Worm (Caenorhabditis elegans) whole organism, young adult: ENCODE measurements around the gene C27D8.2.

Experiments used
- B0019.2 ChIP-seq: fragments of 200-800 bp; sonication (Bioruptor generic); conservative IDR thresholded peaks from 2 replicates; pipeline ENCODE4 v1.3.6; 2022; ENCODE audit warnings: missing genetic modification reagents, missing genetic modification characterization, missing compliant biosample characterization
- B0035.1 ChIP-seq: sonication (generic microtip); optimal IDR thresholded peaks from 2 replicates; lab custom pipeline; 2016; ENCODE audit warnings: missing genetic modification characterization, mild to moderate bottlenecking, missing compliant biosample characterization, missing genotype, missing genetic modification reagents
- C06A6.2 ChIP-seq: fragments of 200-800 bp; sonication (Bioruptor generic); conservative IDR thresholded peaks from 2 replicates; pipeline ENCODE4 v1.3.6; 2022; ENCODE audit warnings: missing genetic modification characterization, missing compliant biosample characterization
- C17E4.6 ChIP-seq: fragments of 200-800 bp; sonication (Bioruptor generic); IDR thresholded peaks from 2 replicates; pipeline ENCODE4 v1.3.6; 2022; ENCODE audit warnings: missing genetic modification reagents, missing genetic modification characterization, missing compliant biosample characterization
- D2030.7 ChIP-seq: fragments of 200-800 bp; sonication (Bioruptor generic); IDR thresholded peaks from 2 replicates; pipeline ENCODE4 v1.3.6; 2022; ENCODE audit warnings: missing genetic modification reagents, missing genetic modification characterization, missing compliant biosample characterization
- F10E7.11 ChIP-seq: sonication (generic microtip); optimal IDR thresholded peaks from 2 replicates; lab custom pipeline; 2017; ENCODE audit warnings: mild to moderate bottlenecking, missing genetic modification characterization, moderate library complexity, missing compliant biosample characterization
- F22D6.2 ChIP-seq: sonication (generic microtip); optimal IDR thresholded peaks from 2 replicates; lab custom pipeline; 2016; ENCODE audit warnings: mild to moderate bottlenecking, missing genetic modification characterization, missing compliant biosample characterization
- F49E8.2 ChIP-seq: sonication (generic microtip); optimal IDR thresholded peaks from 3 replicates; lab custom pipeline; 2017; ENCODE audit warnings: missing genetic modification characterization, mild to moderate bottlenecking, missing compliant biosample characterization, antibody characterized with exemption, moderate library complexity; ENCODE audit not compliant: insufficient read depth
- F57C9.4 ChIP-seq: sonication (generic microtip); optimal IDR thresholded peaks from 2 replicates; lab custom pipeline; 2017; ENCODE audit warnings: mild to moderate bottlenecking, missing genetic modification characterization, missing compliant biosample characterization
- Y53F4B.3 ChIP-seq: fragments of 200-800 bp; sonication (Bioruptor generic); IDR thresholded peaks from 2 replicates; pipeline ENCODE4 v1.3.6; 2022; ENCODE audit warnings: missing genetic modification reagents, missing genetic modification characterization, missing compliant biosample characterization
- Y56A3A.18 ChIP-seq: fragments of 200-800 bp; sonication (Bioruptor generic); IDR thresholded peaks from 2 replicates; pipeline ENCODE4 v1.3.6; 2022; ENCODE audit warnings: missing genetic modification reagents, missing genetic modification characterization, missing compliant biosample characterization
- Y67H2A.10 ChIP-seq: fragments of 200-800 bp; sonication (Bioruptor generic); conservative IDR thresholded peaks from 2 replicates; pipeline ENCODE4 v1.3.6; 2022; ENCODE audit warnings: missing genetic modification reagents, missing genetic modification characterization, missing compliant biosample characterization
- Y79H2A.3 ChIP-seq: fragments of 200-800 bp; sonication (Bioruptor generic); conservative IDR thresholded peaks from 2 replicates; pipeline ENCODE4 v1.3.6; 2022; ENCODE audit warnings: missing genetic modification reagents, missing genetic modification characterization, missing compliant biosample characterization
- Y95B8A.8 ChIP-seq: fragments of 200-800 bp; sonication (Bioruptor generic); IDR thresholded peaks from 2 replicates; pipeline ENCODE4 v1.3.6; 2022; ENCODE audit warnings: missing genetic modification reagents, missing genetic modification characterization, missing compliant biosample characterization
- ZK185.1 ChIP-seq: sonication (generic microtip); optimal IDR thresholded peaks from 2 replicates; lab custom pipeline; 2016; ENCODE audit warnings: mild to moderate bottlenecking, missing genetic modification characterization, missing compliant biosample characterization; ENCODE audit not compliant: poor library complexity, severe bottlenecking
- athp-1 ChIP-seq: sonication (generic microtip); optimal IDR thresholded peaks from 2 replicates; lab custom pipeline; 2017; ENCODE audit warnings: mild to moderate bottlenecking, missing genetic modification characterization, missing compliant biosample characterization
- attf-5 ChIP-seq: fragments of 200-800 bp; sonication (Bioruptor generic); optimal IDR thresholded peaks from 2 replicates; lab custom pipeline; 2018; ENCODE audit warnings: mild to moderate bottlenecking, missing genetic modification characterization, missing compliant biosample characterization
- bed-1 ChIP-seq: fragments of 200-800 bp; sonication (Bioruptor generic); IDR thresholded peaks from 2 replicates; pipeline ENCODE4 v1.3.6; 2022; ENCODE audit warnings: missing genetic modification reagents, missing genetic modification characterization, missing compliant biosample characterization
- ceh-100 ChIP-seq: fragments of 200-800 bp; sonication (Bioruptor generic); IDR thresholded peaks from 2 replicates; pipeline ENCODE4 v1.3.6; 2022; ENCODE audit warnings: missing genetic modification reagents, missing genetic modification characterization, missing compliant biosample characterization
- ceh-91 ChIP-seq: fragments of 200-800 bp; sonication (Bioruptor generic); IDR thresholded peaks from 2 replicates; pipeline ENCODE4 v1.3.6; 2022; ENCODE audit warnings: missing genetic modification reagents, missing genetic modification characterization, missing compliant biosample characterization
- dpl-1 ChIP-seq: fragments of 150-350 bp; optimal IDR thresholded peaks from 2 replicates; lab custom pipeline; 2014; ENCODE audit warnings: missing biosample characterization, missing genetic modification reagents, missing genetic modification characterization
- efl-1 ChIP-seq: fragments of 150-350 bp; optimal IDR thresholded peaks from 2 replicates; lab custom pipeline; 2014; ENCODE audit warnings: missing biosample characterization, missing genetic modification reagents, missing genetic modification characterization
- egl-18 ChIP-seq: fragments of 200-800 bp; sonication (Bioruptor generic); IDR thresholded peaks from 2 replicates; pipeline ENCODE4 v1.3.6; 2022; ENCODE audit warnings: missing genetic modification reagents, missing genetic modification characterization, missing compliant biosample characterization
- egrh-3 ChIP-seq: fragments of 200-800 bp; sonication (Bioruptor generic); IDR thresholded peaks from 2 replicates; pipeline ENCODE4 v1.3.6; 2022; ENCODE audit warnings: missing genetic modification reagents, missing genetic modification characterization, missing compliant biosample characterization
- ekl-4 ChIP-seq: fragments of 200-800 bp; sonication (Bioruptor generic); IDR thresholded peaks from 2 replicates; pipeline ENCODE4 v1.3.6; 2022; ENCODE audit warnings: missing genetic modification reagents, missing genetic modification characterization, missing compliant biosample characterization
- ets-4 ChIP-seq: fragments of 200-800 bp; sonication (Bioruptor generic); optimal IDR thresholded peaks from 2 replicates; lab custom pipeline; 2018; ENCODE audit warnings: mild to moderate bottlenecking, missing genetic modification characterization, missing compliant biosample characterization
- fkh-3 ChIP-seq: sonication (generic microtip); optimal IDR thresholded peaks from 2 replicates; lab custom pipeline; 2016; ENCODE audit warnings: mild to moderate bottlenecking, missing genetic modification characterization, missing compliant biosample characterization
- gei-17 ChIP-seq: fragments of 200-800 bp; sonication (Bioruptor generic); optimal IDR thresholded peaks from 2 replicates; lab custom pipeline; 2018; ENCODE audit warnings: mild to moderate bottlenecking, missing genetic modification characterization, missing compliant biosample characterization
- him-1 ChIP-seq: sonication (generic microtip); optimal IDR thresholded peaks from 2 replicates; lab custom pipeline; 2016; ENCODE audit warnings: missing genotype, missing genetic modification reagents, missing genetic modification characterization, missing compliant biosample characterization
- hmg-1.2 ChIP-seq: fragments of 200-800 bp; sonication (Bioruptor generic); IDR thresholded peaks from 2 replicates; pipeline ENCODE4 v1.3.6; 2022; ENCODE audit warnings: missing genetic modification reagents, missing genetic modification characterization, missing compliant biosample characterization
- lag-1 ChIP-seq: fragments of 200-800 bp; sonication (Bioruptor generic); IDR thresholded peaks from 2 replicates; pipeline ENCODE4 v1.3.6; 2022; ENCODE audit warnings: missing genetic modification reagents, missing genetic modification characterization, missing compliant biosample characterization
- let-526 ChIP-seq: fragments of 200-800 bp; sonication (Bioruptor generic); IDR thresholded peaks from 2 replicates; pipeline ENCODE4 v1.3.6; 2022; ENCODE audit warnings: missing genetic modification reagents, missing genetic modification characterization, missing compliant biosample characterization
- let-607 ChIP-seq, 2 experiments: fragments of 200-800 bp in 1 of 2; sonication (Bioruptor generic) in 1 of 2; sonication (generic microtip) in 1 of 2; optimal IDR thresholded peaks; 2 replicates each; lab custom pipeline; 2016 to 2018; ENCODE audit warnings: mild to moderate bottlenecking in 2 of 2, missing compliant biosample characterization in 2 of 2, missing genetic modification characterization in 2 of 2, moderate library complexity in 2 of 2, missing genotype in 1 of 2
- lir-1 ChIP-seq: fragments of 200-800 bp; sonication (Bioruptor generic); conservative IDR thresholded peaks from 2 replicates; pipeline ENCODE4 v1.3.6; 2022; ENCODE audit warnings: missing genetic modification reagents, missing genetic modification characterization, missing compliant biosample characterization
- mel-28 ChIP-seq: sonication (generic microtip); optimal IDR thresholded peaks from 2 replicates; lab custom pipeline; 2016; ENCODE audit warnings: borderline replicate concordance, mild to moderate bottlenecking, missing genetic modification characterization, missing compliant biosample characterization
- mes-4 ChIP-seq: sonication (generic microtip); optimal IDR thresholded peaks from 2 replicates; lab custom pipeline; 2016; ENCODE audit warnings: missing genotype, missing genetic modification characterization, missing compliant biosample characterization
- nhr-27 ChIP-seq: fragments of 200-800 bp; sonication (Bioruptor generic); optimal IDR thresholded peaks from 2 replicates; lab custom pipeline; 2018; ENCODE audit warnings: mild to moderate bottlenecking, missing genetic modification characterization, moderate library complexity, missing compliant biosample characterization
- nhr-80 ChIP-seq: sonication (generic microtip); optimal IDR thresholded peaks from 2 replicates; lab custom pipeline; 2016; ENCODE audit warnings: missing genetic modification characterization, missing compliant biosample characterization
- repo-1 ChIP-seq: sonication (generic microtip); optimal IDR thresholded peaks from 2 replicates; lab custom pipeline; 2017; ENCODE audit warnings: mild to moderate bottlenecking, missing genetic modification characterization, missing compliant biosample characterization
- sdz-38 ChIP-seq: sonication (generic microtip); optimal IDR thresholded peaks from 2 replicates; lab custom pipeline; 2016; ENCODE audit warnings: missing genotype, missing genetic modification characterization, missing compliant biosample characterization
- snpc-1.3 ChIP-seq: sonication (generic microtip); optimal IDR thresholded peaks from 2 replicates; lab custom pipeline; 2017; ENCODE audit warnings: missing genetic modification characterization, mild to moderate bottlenecking, missing compliant biosample characterization, antibody characterized with exemption, moderate library complexity, missing genotype, missing genetic modification reagents; ENCODE audit not compliant: insufficient read depth
- snpc-3.4 ChIP-seq: sonication (generic microtip); optimal IDR thresholded peaks from 2 replicates; lab custom pipeline; 2017; ENCODE audit warnings: missing genetic modification characterization, mild to moderate bottlenecking, missing compliant biosample characterization, antibody characterized with exemption, moderate library complexity, missing genotype, missing genetic modification reagents
- tbp1 ChIP-seq: fragments of 200-800 bp; sonication (Bioruptor generic); optimal IDR thresholded peaks from 2 replicates; lab custom pipeline; 2018; ENCODE audit warnings: mild to moderate bottlenecking, missing genetic modification characterization, missing compliant biosample characterization
- tlf-1 ChIP-seq: fragments of 200-800 bp; sonication (Bioruptor generic); optimal IDR thresholded peaks from 2 replicates; lab custom pipeline; 2018; ENCODE audit warnings: mild to moderate bottlenecking, missing genetic modification characterization, missing compliant biosample characterization
- zim-3 ChIP-seq: sonication (generic microtip); optimal IDR thresholded peaks from 2 replicates; lab custom pipeline; 2017; ENCODE audit warnings: mild to moderate bottlenecking, missing genetic modification characterization, moderate library complexity, missing compliant biosample characterization
- ztf-22 ChIP-seq: fragments of 200-800 bp; sonication (Bioruptor generic); optimal IDR thresholded peaks from 2 replicates; lab custom pipeline; 2018; ENCODE audit warnings: mild to moderate bottlenecking, missing genetic modification characterization, moderate library complexity, missing compliant biosample characterization
- ztf-26 ChIP-seq: sonication (generic microtip); optimal IDR thresholded peaks from 2 replicates; lab custom pipeline; 2017; ENCODE audit warnings: missing genetic modification characterization, missing compliant biosample characterization
- ztf-28 ChIP-seq: fragments of 200-800 bp; sonication (Bioruptor generic); IDR thresholded peaks from 2 replicates; pipeline ENCODE4 v1.3.6; 2022; ENCODE audit warnings: missing genetic modification reagents, missing genetic modification characterization, missing compliant biosample characterization

Gene C27D8.2

DNA sequence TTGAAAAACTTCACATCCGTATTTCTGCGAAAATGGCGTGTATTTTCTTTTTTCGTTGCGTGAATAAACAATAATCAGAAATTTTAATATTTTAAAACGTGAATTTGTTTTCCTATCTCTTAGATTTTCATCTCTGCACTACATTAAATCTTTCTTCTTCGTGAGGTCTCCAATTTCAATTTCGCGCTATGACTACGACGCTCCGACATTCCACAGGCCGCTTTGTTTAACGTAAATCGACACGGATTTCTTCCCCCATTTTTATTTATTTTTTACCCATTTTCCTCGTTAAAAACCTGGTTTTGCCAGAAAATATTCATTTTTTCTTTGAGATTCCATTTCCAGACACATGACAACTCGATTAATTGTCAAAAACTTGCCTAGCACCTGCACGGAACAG lies 13.6 kb downstream of the C27D8.2 start, which contains the start of the genes T23F6.3 and rbd-1 (continued):
- TF ChIP-seq mel-28 (no peak), repo-1 (tag; lab: Kevin White, UChicago) (no peak), Y95B8A.8 (GFP tag; lab: Robert Waterston, UW) (no peak), ztf-26 (tag; lab: Kevin White, UChicago) (no peak), B0019.2 (GFP tag; lab: Robert Waterston, UW) (no peak), attf-5 (GFP tag; lab: Kevin White, UChicago) (peak; percentile 77), hmg-1.2 (GFP tag; lab: Robert Waterston, UW) (peak; percentile 46), nhr-27 (tag; lab: Kevin White, UChicago) (no peak), F22D6.2 (tag; lab: Kevin White, UChicago) (no peak), Y67H2A.10 (no peak), Y79H2A.3 (GFP tag; lab: Robert Waterston, UW) (no peak), F49E8.2 (peak; percentile 47), him-1 (tag; lab: Kevin White, UChicago) (peak; percentile 29), tbp1 (peak; percentile 37), F57C9.4 (no peak), let-526 (GFP tag; lab: Robert Waterston, UW) (no peak), ceh-100 (GFP tag; lab: Robert Waterston, UW) (peak; percentile 96), zim-3 (tag; lab: Kevin White, UChicago) (no peak), snpc-1.3 (tag; lab: Kevin White, UChicago) (no peak), ZK185.1 (tag; lab: Kevin White, UChicago) (peak; percentile 73), nhr-80 (no peak), bed-1 (GFP tag; lab: Robert Waterston, UW) (no peak), ets-4 (no peak), dpl-1 (peak; percentile 94), lir-1 (0 out of 2 replicates have a peak, but pooled peaks have one; percentile 13), B0035.1 (no peak), ztf-22 (no peak), egrh-3 (GFP tag; lab: Robert Waterston, UW) (no peak), Y53F4B.3 (GFP tag; lab: Robert Waterston, UW) (no peak), efl-1 (peak; percentile 96), ztf-28 (GFP tag; lab: Robert Waterston, UW) (no peak), snpc-3.4 (tag; lab: Kevin White, UChicago) (no peak), mes-4 (no peak), let-607 (tag; optimal IDR thresholded peaks at IDR 0.05; lab: Kevin White, UChicago) (no peak)

DNA sequence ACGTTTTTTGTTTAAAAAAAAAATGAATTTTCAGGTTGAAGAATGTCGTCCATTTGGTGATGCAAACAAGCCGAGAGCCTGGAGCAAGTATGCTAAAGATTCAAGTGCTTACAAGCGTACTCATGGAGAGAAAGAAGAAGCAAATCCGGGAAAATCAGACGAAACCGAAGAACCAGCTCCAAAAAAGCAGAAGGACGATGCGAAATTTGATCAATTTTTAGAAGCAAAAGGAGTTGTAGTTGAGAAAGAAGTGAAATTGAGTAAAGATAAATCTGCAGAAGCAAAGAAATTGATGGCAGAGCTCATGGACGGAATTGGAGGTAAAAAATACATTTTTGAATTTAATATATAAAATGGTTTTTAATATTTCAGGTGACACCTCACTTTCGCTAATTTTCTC lies 14.2 kb downstream of the C27D8.2 start:
- TF ChIP-seq gei-17 (no peak), ceh-91 (GFP tag; lab: Robert Waterston, UW) (no peak), F10E7.11 (tag; lab: Kevin White, UChicago) (no peak), athp-1 (tag; lab: Kevin White, UChicago) (no peak), C17E4.6 (GFP tag; lab: Robert Waterston, UW) (no peak), tlf-1 (GFP tag; lab: Kevin White, UChicago) (no peak), ZK185.1 (tag; lab: Kevin White, UChicago) (no peak), ztf-28 (GFP tag; lab: Robert Waterston, UW) (no peak), C06A6.2 (no peak), fkh-3 (tag; lab: Kevin White, UChicago) (no peak), B0019.2 (GFP tag; lab: Robert Waterston, UW) (no peak), D2030.7 (GFP tag; lab: Robert Waterston, UW) (no peak), sdz-38 (tag; lab: Kevin White, UChicago) (no peak), Y56A3A.18 (GFP tag; lab: Robert Waterston, UW) (no peak), ekl-4 (no peak), ztf-22 (no peak), lag-1 (no peak), egl-18 (no peak)
- TF ChIP-seq, all 124 proteins: peak for 0
